Worm (Caenorhabditis elegans): Measurements from ENCODE around the gene plk-1.

Gene plk-1

DNA sequence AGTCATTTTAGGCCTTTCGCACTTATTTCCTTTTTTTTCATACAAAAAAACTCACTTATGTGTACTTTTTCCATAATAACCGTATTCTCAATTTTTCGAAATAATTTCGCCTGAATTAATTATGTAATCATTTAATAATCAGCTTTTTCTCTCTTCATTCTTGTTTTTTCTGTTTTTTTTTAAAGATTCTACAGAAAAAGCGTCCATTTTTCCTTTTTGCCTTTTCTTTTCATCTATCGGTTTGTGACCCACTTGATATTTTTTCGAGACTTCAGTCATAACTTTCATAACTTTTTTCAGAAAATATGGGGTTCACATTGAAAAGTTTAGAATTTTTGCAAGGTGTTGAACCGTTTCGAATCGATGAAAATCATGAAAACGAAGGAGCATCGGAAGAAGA, 12.9 kb upstream of the plk-1 start, which contains the start of gene vms-1:
vms-1 (plus strand) TSS at position 301 of the 400 bp plus-strand sequence.
- TF ChIP-seq zip-11 (GFP tag; IDR thresholded peaks at IDR 0.05) (no peak), ctbp-1 (GFP tag; IDR thresholded peaks at IDR 0.05) (no peak), cey-2 (tag; optimal IDR thresholded peaks at IDR 0.05; ENCODE audit: borderline replicate concordance, insufficient read depth) (no peak), T20F7.1 (GFP tag; optimal IDR thresholded peaks at IDR 0.05) (no peak), mdl-1 (tag; optimal IDR thresholded peaks at IDR 0.05) (no peak), madf-9 (GFP tag; conservative IDR thresholded peaks at IDR 0.05) (no peak), Y75B8A.6 (GFP tag; IDR thresholded peaks at IDR 0.05) (no peak), ztf-7 (tag; optimal IDR thresholded peaks at IDR 0.05) (no peak), nhr-41 (GFP tag; IDR thresholded peaks at IDR 0.05) (no peak), F26F4.8 (GFP tag; conservative IDR thresholded peaks at IDR 0.05) (no peak), F49E8.2 (tag; optimal IDR thresholded peaks at IDR 0.05; ENCODE audit: borderline replicate concordance) (no peak), F10B5.3 (tag; optimal IDR thresholded peaks at IDR 0.05) (no peak), ceh-44 (GFP tag; IDR thresholded peaks at IDR 0.05) (no peak), ZK337.2 (GFP tag; IDR thresholded peaks at IDR 0.05) (no peak), nhr-28 (tag; optimal IDR thresholded peaks at IDR 0.05) (no peak), ceh-28 (tag; optimal IDR thresholded peaks at IDR 0.05) (no peak), T26A8.4 (GFP tag; IDR thresholded peaks at IDR 0.05) (no peak), vab-7 (GFP tag; IDR thresholded peaks at IDR 0.05) (no peak), unc-62 (GFP tag; optimal IDR thresholded peaks at IDR 0.05 in 1 of 2) (no peak), unc-62 (tag; optimal IDR thresholded peaks at IDR 0.05) (no peak), Y48G9A.11 (GFP tag; IDR thresholded peaks at IDR 0.05) (no peak)

ce11 chrIII:8091408-8091807, 9.7 kb upstream of the plk-1 start, which contains the start of gene idi-1:
Gene idi-1 (plus strand): TSS chrIII:8091708.
- TF ChIP-seq dmd-8 (GFP tag; IDR thresholded peaks at IDR 0.05) (no peak), lim-7 (GFP tag; IDR thresholded peaks at IDR 0.05) (no peak), daf-12 (tag; optimal IDR thresholded peaks at IDR 0.05) (no peak), F49E8.2 (tag; optimal IDR thresholded peaks at IDR 0.05; ENCODE audit: borderline replicate concordance) (no peak), sdz-12 (GFP tag; optimal IDR thresholded peaks at IDR 0.05) (no peak), pha-4 (GFP tag; IDR thresholded peaks at IDR 0.05) (no peak), pha-4 (tag; optimal IDR thresholded peaks at IDR 0.05) (no peak), duxl-1 (tag; optimal IDR thresholded peaks at IDR 0.05; ENCODE audit: poor library complexity) (no peak), ztf-7 (tag; optimal IDR thresholded peaks at IDR 0.05) (no peak), tra-1 (GFP tag; IDR thresholded peaks at IDR 0.05) (no peak), zfp-3 (GFP tag; conservative IDR thresholded peaks at IDR 0.05) (no peak), nhr-237 (tag; optimal IDR thresholded peaks at IDR 0.05) (no peak), lsy-2 (tag; optimal IDR thresholded peaks at IDR 0.05) (no peak), mxl-3 (GFP tag; optimal IDR thresholded peaks at IDR 0.05) (no peak), ceh-20 (GFP tag; IDR thresholded peaks at IDR 0.05) (no peak), aha-1 (tag) (no peak), daf-8 (GFP tag; IDR thresholded peaks at IDR 0.05) (no peak), snpc-4 (tag; optimal IDR thresholded peaks at IDR 0.05) (no peak), unc-62 (GFP tag; optimal IDR thresholded peaks at IDR 0.05 in 1 of 2) (no peak), unc-62 (tag; optimal IDR thresholded peaks at IDR 0.05) (no peak), arid-1 (GFP tag; conservative IDR thresholded peaks at IDR 0.05) (no peak), nhr-25 (tag; optimal IDR thresholded peaks at IDR 0.05; ENCODE audit: borderline replicate concordance, insufficient read depth) (no peak)

Data from whole organism, L4 larva.